Worm (Caenorhabditis elegans) whole organism, L4 larva: ENCODE results near the gene C46F11.5.

Experiments used
- F26F4.8 ChIP-seq: fragments of 200-800 bp; sonication (Bioruptor generic); conservative IDR thresholded peaks from 2 replicates; pipeline ENCODE4 v1.3.6; 2022; ENCODE audit warnings: missing genetic modification characterization, missing compliant biosample characterization
- ZK546.5 ChIP-seq, 2 experiments: sonication (generic microtip); optimal IDR thresholded peaks; 2 replicates each; lab custom pipeline; 2017; ENCODE audit warnings: missing biosample characterization in 2 of 2, missing genetic modification characterization in 2 of 2
- ceh-82 ChIP-seq: sonication (generic microtip); optimal IDR thresholded peaks from 2 replicates; lab custom pipeline; 2017; ENCODE audit warnings: missing biosample characterization, missing genetic modification characterization
- daf-12 ChIP-seq: fragments of 150-350 bp; optimal IDR thresholded peaks from 2 replicates; lab custom pipeline; 2014; ENCODE audit warnings: missing biosample characterization, missing genetic modification reagents, missing genetic modification characterization
- nhr-10 ChIP-seq: fragments of 150-350 bp; optimal IDR thresholded peaks from 2 replicates; lab custom pipeline; 2014; ENCODE audit warnings: missing biosample characterization, missing genetic modification characterization
- nhr-11 ChIP-seq: fragments of 150-350 bp; optimal IDR thresholded peaks from 2 replicates; lab custom pipeline; 2014; ENCODE audit warnings: missing biosample characterization, missing genetic modification characterization
- skn-1 ChIP-seq: fragments of 150-350 bp; optimal IDR thresholded peaks from 2 replicates; lab custom pipeline; 2014; ENCODE audit warnings: missing biosample characterization, missing genetic modification characterization
- snpc-4 ChIP-seq: fragments of 150-350 bp; optimal IDR thresholded peaks from 2 replicates; lab custom pipeline; 2014; ENCODE audit warnings: missing biosample characterization, missing genetic modification characterization

DNA sequence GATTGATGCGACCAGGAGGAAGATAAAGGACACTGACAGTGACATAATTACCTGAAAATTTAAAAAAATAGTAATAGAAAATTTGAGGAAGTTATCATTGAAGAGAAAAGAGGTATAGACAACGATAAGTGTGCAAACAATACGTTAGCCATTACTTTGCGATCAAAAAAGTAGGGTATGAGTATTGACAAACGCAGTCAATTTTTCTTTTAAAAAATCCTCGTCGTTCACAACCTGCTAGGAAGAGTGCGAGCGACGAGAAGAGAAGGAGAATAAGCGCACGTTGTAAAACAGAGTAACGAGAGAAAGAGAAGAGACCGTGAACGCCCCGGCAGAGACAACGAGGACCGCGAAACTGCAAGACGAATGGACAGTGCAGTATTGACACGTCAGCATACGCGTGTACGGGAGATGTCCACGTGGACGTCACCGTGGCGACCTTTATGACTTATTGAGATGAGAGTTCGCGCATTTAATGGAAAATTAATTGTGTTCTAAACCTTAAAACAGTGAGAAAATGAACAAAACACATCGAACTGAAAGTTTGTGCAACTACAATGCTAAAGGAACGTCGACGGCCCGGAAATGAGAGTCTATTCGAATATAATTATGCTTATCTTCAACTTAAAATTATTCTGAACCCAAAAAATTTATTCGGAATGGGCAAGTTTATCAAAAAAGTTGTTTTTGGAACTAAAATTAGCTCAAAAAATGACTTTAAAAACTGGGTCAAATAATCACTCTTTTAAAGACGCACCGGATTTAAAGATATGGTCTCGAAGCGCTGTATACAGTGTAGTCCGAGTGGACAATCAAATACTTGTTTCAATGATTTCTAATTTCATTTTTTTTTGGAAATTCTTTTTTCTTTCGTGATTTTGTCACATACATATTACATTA lies 44.3 kb upstream of the C46F11.5 start, which contains the start of the genes pdi-1 and C14B1.2:
- TF ChIP-seq skn-1 (tag; lab: Kevin White, UChicago) (no peak), ceh-82 (tag; lab: Kevin White, UChicago) (no peak), ZK546.5 (tag; optimal IDR thresholded peaks at IDR 0.05; lab: Kevin White, UChicago) (no peak), F26F4.8 (GFP tag; lab: Robert Waterston, UW) (no peak), nhr-11 (tag; lab: Kevin White, UChicago) (no peak), snpc-4 (no peak), nhr-10 (no peak), daf-12 (tag; lab: Kevin White, UChicago) (no peak)
